Fruit fly (Drosophila melanogaster): ENCODE data around the gene Toll-9.
A peak's percentile ranks its signal among the peaks of the same experiment; 100 is the strongest.

The Toll-9 gene

dm6 chr3L:20399550-20400109 is 33.1 kb upstream of the Toll-9 start (continued):
- peak; percentile 77 for TF ChIP-seq Aef1 (GFP tag; IDR thresholded peaks at IDR 0.05)
- TF ChIP-seq gsb-n (tag; optimal IDR thresholded peaks at IDR 0.05), result peak; percentile 76
- no peak for TF ChIP-seq yki (optimal IDR thresholded peaks at IDR 0.05)
- TF ChIP-seq fu2 (GFP tag; optimal IDR thresholded peaks at IDR 0.05), result peak; percentile 71
- peak; percentile 53 for TF ChIP-seq trem (tag; optimal IDR thresholded peaks at IDR 0.05)
- peak; percentile 78 for TF ChIP-seq Fer2 (tag; optimal IDR thresholded peaks at IDR 0.05)
- no peak for TF ChIP-seq Tbp (GFP tag; optimal IDR thresholded peaks at IDR 0.05)
- peak; percentile 71 for TF ChIP-seq CHES-1-like (GFP tag; optimal IDR thresholded peaks at IDR 0.05)
- peak; percentile 83 for TF ChIP-seq CG9215 (GFP tag; IDR thresholded peaks at IDR 0.05)
- no peak for TF ChIP-seq br (optimal IDR thresholded peaks at IDR 0.05)
- peak; percentile 25 for TF ChIP-seq Ets97D (GFP tag; optimal IDR thresholded peaks at IDR 0.05)
- TF ChIP-seq zf30C (GFP tag; optimal IDR thresholded peaks at IDR 0.05), result no peak
- TF ChIP-seq CG8388 (GFP tag; optimal IDR thresholded peaks at IDR 0.05), result peak; percentile 82
- peak; percentile 82 for TF ChIP-seq Bteb2 (GFP tag; optimal IDR thresholded peaks at IDR 0.05)
- TF ChIP-seq CG6765 (GFP tag; optimal IDR thresholded peaks at IDR 0.05), result peak; percentile 85
- TF ChIP-seq crol (GFP tag; IDR thresholded peaks at IDR 0.05), result no peak
- peak in 1 of 2 experiments; percentile 89 for TF ChIP-seq Eip74EF (GFP tag; optimal IDR thresholded peaks at IDR 0.05)
- TF ChIP-seq disco-r (GFP tag; optimal IDR thresholded peaks at IDR 0.05), result peak; percentile 52
- TF ChIP-seq sob (GFP tag; IDR thresholded peaks at IDR 0.05), result peak; percentile 86
- peak; percentile 55; the same call in 1 of the 2 replicates for TF ChIP-seq CG17612 (GFP tag; IDR thresholded peaks at IDR 0.05)
- TF ChIP-seq Hey (tag; optimal IDR thresholded peaks at IDR 0.05), result no peak
- TF ChIP-seq dpn (GFP tag; optimal IDR thresholded peaks at IDR 0.05), result peak; percentile 84 to 88
- TF ChIP-seq CG2199 (GFP tag; IDR thresholded peaks at IDR 0.05), result no peak; the same call in 1 of the 3 replicates
- TF ChIP-seq CG3065 (GFP tag; optimal IDR thresholded peaks at IDR 0.05), result peak; percentile 77
- peak; percentile 56 for TF ChIP-seq tup (GFP tag; optimal IDR thresholded peaks at IDR 0.05)
- peak; percentile 62 for TF ChIP-seq CG9876 (GFP tag; optimal IDR thresholded peaks at IDR 0.05)
- peak; percentile 68 for TF ChIP-seq bowl (GFP tag; IDR thresholded peaks at IDR 0.05)
- peak; percentile 58 for TF ChIP-seq CG17912 (GFP tag; optimal IDR thresholded peaks at IDR 0.05)
- peak; percentile 90 for TF ChIP-seq CG9932 (GFP tag; IDR thresholded peaks at IDR 0.05)
- TF ChIP-seq sens-2 (GFP tag; IDR thresholded peaks at IDR 0.05), result no peak; the same call in 1 of the 2 replicates
- peak; percentile 85 for TF ChIP-seq CG1233 (GFP tag; optimal IDR thresholded peaks at IDR 0.05)
- peak; percentile 45 for TF ChIP-seq btn (GFP tag; optimal IDR thresholded peaks at IDR 0.05)
- TF ChIP-seq CG10267 (tag; optimal IDR thresholded peaks at IDR 0.05), result peak; percentile 79
- TF ChIP-seq mam (GFP tag; optimal IDR thresholded peaks at IDR 0.05), result peak; percentile 86
- TF ChIP-seq CG10366 (GFP tag; IDR thresholded peaks at IDR 0.05), result peak; percentile 78
- TF ChIP-seq CG4820 (GFP tag; optimal IDR thresholded peaks at IDR 0.05), result peak; percentile 80
- TF ChIP-seq chm (GFP tag; IDR thresholded peaks at IDR 0.05), result peak; percentile 79
- TF ChIP-seq CG10431 (GFP tag; optimal IDR thresholded peaks at IDR 0.05), result peak; percentile 54
- peak; percentile 85 for TF ChIP-seq CG9437 (GFP tag; optimal IDR thresholded peaks at IDR 0.05)
- TF ChIP-seq insv (GFP tag; optimal IDR thresholded peaks at IDR 0.05), result peak in 1 of 2 experiments; percentile 57
- TF ChIP-seq CG4404 (GFP tag; IDR thresholded peaks at IDR 0.05), result peak; percentile 67
- TF ChIP-seq vnd (GFP tag; IDR thresholded peaks at IDR 0.05; ENCODE audit: partially characterized antibody), result no peak
- peak; percentile 68 for TF ChIP-seq CG5953 (GFP tag; IDR thresholded peaks at IDR 0.05)
- no peak for TF ChIP-seq HLH4C (GFP tag; IDR thresholded peaks at IDR 0.05; ENCODE audit: partially characterized antibody)
- no peak for TF ChIP-seq Hr39 (optimal IDR thresholded peaks at IDR 0.05)
- TF ChIP-seq gfzf (GFP tag; optimal IDR thresholded peaks at IDR 0.05), result no peak
- no peak for TF ChIP-seq zen2 (GFP tag; IDR thresholded peaks at IDR 0.05; ENCODE audit: partially characterized antibody)
- TF ChIP-seq sd (tag; optimal IDR thresholded peaks at IDR 0.05), result peak; percentile 85
- no peak for TF ChIP-seq stwl (tag; optimal IDR thresholded peaks at IDR 0.05)
- TF ChIP-seq CG7963 (GFP tag; IDR thresholded peaks at IDR 0.05; ENCODE audit: partially characterized antibody), result no peak
- TF ChIP-seq cato (GFP tag; optimal IDR thresholded peaks at IDR 0.05; ENCODE audit: borderline replicate concordance), result peak; percentile 58

Measured in whole organism, embryonic.